Worm (Caenorhabditis elegans) whole organism, L1 larva: ENCODE results near the gene C49G7.7.

Experiments
- fkh-10 ChIP-seq: sonication (generic microtip); optimal IDR thresholded peaks from 2 replicates; lab custom pipeline; 2017; ENCODE audit warnings: missing biosample characterization, missing genetic modification reagents, missing genetic modification characterization
- mdl-1 ChIP-seq, 2 experiments: fragments of 150-350 bp; optimal IDR thresholded peaks; 2 replicates each; lab custom pipeline; 2014 to 2017; ENCODE audit warnings: missing biosample characterization in 2 of 2, missing genetic modification characterization in 2 of 2, inconsistent platforms in 1 of 2
- nhr-19 ChIP-seq: fragments of 200-800 bp; sonication (Bioruptor generic); conservative IDR thresholded peaks from 2 replicates; pipeline ENCODE4 v1.3.6; 2022; ENCODE audit warnings: missing genetic modification characterization, missing compliant biosample characterization
- skn-1 ChIP-seq: fragments of 150-350 bp; optimal IDR thresholded peaks from 2 replicates; lab custom pipeline; 2014; ENCODE audit warnings: missing biosample characterization, missing genetic modification characterization
- sox-4 ChIP-seq: sonication (generic microtip); optimal IDR thresholded peaks from 2 replicates; lab custom pipeline; 2016; ENCODE audit warnings: missing genetic modification characterization, missing compliant biosample characterization
- unc-86 ChIP-seq: sonication (generic microtip); optimal IDR thresholded peaks from 2 replicates; lab custom pipeline; 2016; ENCODE audit warnings: missing genetic modification characterization, missing compliant biosample characterization

DNA sequence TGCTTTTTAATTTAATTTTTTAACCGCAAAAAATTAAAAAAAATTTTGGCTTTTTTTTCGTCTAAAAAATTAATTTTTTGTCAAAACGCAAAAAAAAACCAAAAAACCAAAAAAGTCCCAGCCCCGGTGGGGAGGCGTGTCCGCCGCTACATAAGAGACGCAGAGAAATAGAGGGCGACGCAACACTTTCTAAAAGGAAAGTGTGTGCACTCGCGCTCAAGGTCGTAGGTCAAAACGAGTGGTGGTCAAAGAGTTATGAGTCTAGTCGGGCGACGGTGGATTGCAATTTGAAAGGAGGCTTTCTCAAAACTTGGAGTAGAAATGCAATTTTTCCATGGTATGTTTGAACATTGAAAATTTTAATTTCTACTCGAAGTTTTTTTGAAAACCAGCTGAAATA lies 29.7 kb upstream of the C49G7.7 start:
- TF ChIP-seq nhr-19 (GFP tag; lab: Robert Waterston, UW) (no peak), fkh-10 (GFP tag; lab: Kevin White, UChicago) (no peak), unc-86 (no peak), sox-4 (tag; lab: Kevin White, UChicago) (no peak), mdl-1 (tag; optimal IDR thresholded peaks at IDR 0.05; lab: Kevin White, UChicago) (no peak), skn-1 (tag; lab: Kevin White, UChicago) (no peak)
